Worm (Caenorhabditis elegans): ENCODE results near the gene zip-10.

ce11 chrV:11660566-11660965 is 10.0 kb upstream of the zip-10 start:
- TF ChIP-seq med-1 (GFP tag; optimal IDR thresholded peaks at IDR 0.05; ENCODE audit: insufficient read depth) (no peak), flt-1 (GFP tag; IDR thresholded peaks at IDR 0.05) (no peak)
